Fruit fly (Drosophila melanogaster): ENCODE data around the gene RabX6.

- TF ChIP-seq CG8301 (tag; optimal IDR thresholded peaks at IDR 0.05) (peak; percentile 72), CG34367 (tag; optimal IDR thresholded peaks at IDR 0.05) (peak; percentile 77), gl (tag; optimal IDR thresholded peaks at IDR 0.05) (peak; percentile 23), CG12605 (GFP tag; IDR thresholded peaks at IDR 0.05) (peak; percentile 36; the same call in 1 of the 2 replicates), EcR (GFP tag; optimal IDR thresholded peaks at IDR 0.05) (peak; percentile 76), CG17806 (tag; optimal IDR thresholded peaks at IDR 0.05) (peak; percentile 63), Pif1B (GFP tag; optimal IDR thresholded peaks at IDR 0.05) (peak; percentile 66), CG4496 (GFP tag; IDR thresholded peaks at IDR 0.05) (peak; percentile 24; the same call in 1 of the 3 replicates)
These were observed 43.8 kb downstream of the RabX6 start for dm6 chr3L:733845-734697.
